Worm (Caenorhabditis elegans) whole organism, L4 larva: ENCODE data around the gene M7.12.

ENCODE experiments used
- egl-27 ChIP-seq: sonication (generic microtip); optimal IDR thresholded peaks from 3 replicates; lab custom pipeline; 2017; ENCODE audit warnings: missing biosample characterization, missing genetic modification reagents, missing genetic modification characterization
- lsy-2 ChIP-seq, 2 experiments: fragments of 150-350 bp in 1 of 2; sonication (generic microtip) in 1 of 2; optimal IDR thresholded peaks; 2 replicates each; lab custom pipeline; 2014 to 2017; ENCODE audit warnings: missing biosample characterization in 2 of 2, missing genetic modification characterization in 2 of 2
- pha-4 ChIP-seq, 2 experiments: fragments of 150-350 bp in 1 of 2; fragments of 200-800 bp in 1 of 2; sonication (Bioruptor generic) in 1 of 2; IDR thresholded peaks in 1 of 2; optimal IDR thresholded peaks in 1 of 2; 2 replicates each; pipeline versions ENCODE4 v1.3.6 to Lab custom; 2014 to 2022; ENCODE audit warnings: missing genetic modification characterization in 2 of 2, missing genetic modification reagents in 2 of 2, missing biosample characterization in 1 of 2, missing compliant biosample characterization in 1 of 2
- unc-62 ChIP-seq, 3 experiments: fragments of 150-350 bp in 1 of 3; sonication (generic microtip); optimal IDR thresholded peaks in 2 of 3; peaks in 1 of 3; 1 replicate in 1 of 3; 2 replicates in 2 of 3; lab custom pipeline; 2014 to 2017; ENCODE audit warnings: missing biosample characterization in 3 of 3, missing genetic modification characterization in 3 of 3, missing genetic modification reagents in 3 of 3, missing genotype in 1 of 3

DNA sequence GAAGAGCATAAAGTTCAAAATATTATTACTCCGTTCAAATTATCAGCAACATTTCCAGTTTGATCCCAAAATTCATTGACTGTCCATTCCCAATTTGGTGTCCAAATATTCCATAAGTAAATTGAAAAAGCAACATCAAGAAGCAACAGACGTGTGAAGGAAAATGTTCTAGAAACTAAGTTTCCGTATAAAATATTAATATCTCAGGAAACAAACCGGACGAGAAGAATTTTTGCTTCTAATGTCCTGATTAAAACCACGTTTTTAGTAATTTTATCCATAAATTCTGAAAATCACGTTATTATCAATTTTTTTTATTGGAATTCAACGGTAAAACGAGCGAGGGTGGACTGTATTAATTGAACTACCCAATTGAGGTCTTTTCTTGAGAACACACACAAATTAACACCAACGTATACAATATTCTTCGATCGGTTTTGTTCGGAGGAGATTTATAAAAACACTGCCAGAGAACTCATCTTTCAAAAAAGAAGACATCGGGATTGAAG, 49.2 kb upstream of the M7.12 start, which contains the start of gene pigq-1:
- peak; percentile 59; the same call in 1 of the 2 replicates for TF ChIP-seq pha-4 (GFP tag; IDR thresholded peaks at IDR 0.05; lab: Robert Waterston, UW)
- TF ChIP-seq pha-4 (tag; optimal IDR thresholded peaks at IDR 0.05; lab: Kevin White, UChicago), result no peak
- TF ChIP-seq unc-62 (GFP tag; optimal IDR thresholded peaks at IDR 0.05 in 1 of 2; lab: Kevin White, UChicago), result no peak
- no peak for TF ChIP-seq unc-62 (tag; optimal IDR thresholded peaks at IDR 0.05; lab: Kevin White, UChicago)
- TF ChIP-seq egl-27, result no peak
- peak in 1 of 2 experiments; percentile 71 for TF ChIP-seq lsy-2 (tag; optimal IDR thresholded peaks at IDR 0.05; lab: Kevin White, UChicago)
